Worm (Caenorhabditis elegans) whole organism, young adult: ENCODE data around the gene gst-5.
"Not testable (repeated sequence)": the region's sequence is repeated elsewhere in the genome, so short reads cannot be mapped to it uniquely, and the experiment has no call there.

ENCODE experiments used
- C06A6.2 ChIP-seq: fragments of 200-800 bp; sonication (Bioruptor generic); conservative IDR thresholded peaks from 2 replicates; pipeline ENCODE4 v1.3.6; 2022; ENCODE audit warnings: missing genetic modification characterization, missing compliant biosample characterization
- F10E7.11 ChIP-seq: sonication (generic microtip); optimal IDR thresholded peaks from 2 replicates; lab custom pipeline; 2017; ENCODE audit warnings: mild to moderate bottlenecking, missing genetic modification characterization, moderate library complexity, missing compliant biosample characterization
- F22D6.2 ChIP-seq: sonication (generic microtip); optimal IDR thresholded peaks from 2 replicates; lab custom pipeline; 2016; ENCODE audit warnings: mild to moderate bottlenecking, missing genetic modification characterization, missing compliant biosample characterization
- F23B12.7 ChIP-seq: sonication (generic microtip); optimal IDR thresholded peaks from 2 replicates; lab custom pipeline; 2017; ENCODE audit warnings: missing genetic modification characterization, mild to moderate bottlenecking, missing compliant biosample characterization, antibody characterized with exemption, moderate library complexity; ENCODE audit not compliant: insufficient read depth
- T07F8.4 ChIP-seq: sonication (generic microtip); optimal IDR thresholded peaks from 2 replicates; lab custom pipeline; 2016; ENCODE audit warnings: mild to moderate bottlenecking, missing genetic modification characterization, moderate library complexity, missing compliant biosample characterization
- aptf-3 ChIP-seq: fragments of 200-800 bp; sonication (Bioruptor generic); IDR thresholded peaks from 2 replicates; pipeline ENCODE4 v1.3.6; 2022; ENCODE audit warnings: missing genetic modification characterization, missing compliant biosample characterization
- atf-7 ChIP-seq: sonication (generic microtip); optimal IDR thresholded peaks from 2 replicates; lab custom pipeline; 2017; ENCODE audit warnings: mild to moderate bottlenecking, missing genetic modification characterization, missing compliant biosample characterization
- attf-3 ChIP-seq: fragments of 200-800 bp; sonication (Bioruptor generic); conservative IDR thresholded peaks from 2 replicates; pipeline ENCODE4 v1.3.6; 2022; ENCODE audit warnings: missing genetic modification reagents, missing genetic modification characterization, missing compliant biosample characterization
- attf-6 ChIP-seq: fragments of 200-800 bp; sonication (Bioruptor generic); IDR thresholded peaks from 2 replicates; pipeline ENCODE4 v1.3.6; 2022; ENCODE audit warnings: missing genetic modification reagents, missing genetic modification characterization, missing compliant biosample characterization
- ccch-3 ChIP-seq: fragments of 200-800 bp; sonication (Bioruptor generic); optimal IDR thresholded peaks from 2 replicates; lab custom pipeline; 2018; ENCODE audit warnings: mild to moderate bottlenecking, missing genetic modification characterization, missing compliant biosample characterization
- cebp-1 ChIP-seq, 2 experiments: fragments of 200-800 bp in 1 of 2; sonication (Bioruptor generic) in 1 of 2; sonication (generic microtip) in 1 of 2; IDR thresholded peaks in 1 of 2; optimal IDR thresholded peaks in 1 of 2; 2 replicates each; pipeline versions ENCODE4 v1.3.6 to Lab custom; 2017 to 2022; ENCODE audit warnings: missing compliant biosample characterization in 2 of 2, missing genetic modification characterization in 2 of 2, mild to moderate bottlenecking in 1 of 2, missing genetic modification reagents in 1 of 2, moderate library complexity in 1 of 2
- cebp-2 ChIP-seq: fragments of 200-800 bp; sonication (Bioruptor generic); IDR thresholded peaks from 2 replicates; pipeline ENCODE4 v1.3.6; 2022; ENCODE audit warnings: missing genetic modification characterization, missing compliant biosample characterization
- ceh-40 ChIP-seq: fragments of 200-800 bp; sonication (Bioruptor generic); IDR thresholded peaks from 2 replicates; pipeline ENCODE4 v1.3.6; 2022; ENCODE audit warnings: missing genetic modification characterization, missing compliant biosample characterization
- ceh-79 ChIP-seq: sonication (generic microtip); optimal IDR thresholded peaks from 2 replicates; lab custom pipeline; 2017; ENCODE audit warnings: mild to moderate bottlenecking, missing genetic modification characterization, missing compliant biosample characterization
- chd-7 ChIP-seq: sonication (generic microtip); optimal IDR thresholded peaks from 2 replicates; lab custom pipeline; 2016; ENCODE audit warnings: mild to moderate bottlenecking, missing genetic modification characterization, moderate library complexity, missing compliant biosample characterization
- dox-1 ChIP-seq: fragments of 200-800 bp; sonication (Bioruptor generic); IDR thresholded peaks from 2 replicates; pipeline ENCODE4 v1.3.6; 2022; ENCODE audit warnings: missing genetic modification reagents, missing genetic modification characterization, missing compliant biosample characterization
- dpff-1 ChIP-seq: sonication (generic microtip); optimal IDR thresholded peaks from 2 replicates; lab custom pipeline; 2017; ENCODE audit warnings: mild to moderate bottlenecking, missing genetic modification characterization, missing compliant biosample characterization
- dpl-1 ChIP-seq: fragments of 150-350 bp; optimal IDR thresholded peaks from 2 replicates; lab custom pipeline; 2014; ENCODE audit warnings: missing biosample characterization, missing genetic modification reagents, missing genetic modification characterization
- efl-1 ChIP-seq: fragments of 150-350 bp; optimal IDR thresholded peaks from 2 replicates; lab custom pipeline; 2014; ENCODE audit warnings: missing biosample characterization, missing genetic modification reagents, missing genetic modification characterization
- ekl-4 ChIP-seq: fragments of 200-800 bp; sonication (Bioruptor generic); IDR thresholded peaks from 2 replicates; pipeline ENCODE4 v1.3.6; 2022; ENCODE audit warnings: missing genetic modification reagents, missing genetic modification characterization, missing compliant biosample characterization
- hmg-1.2 ChIP-seq: fragments of 200-800 bp; sonication (Bioruptor generic); IDR thresholded peaks from 2 replicates; pipeline ENCODE4 v1.3.6; 2022; ENCODE audit warnings: missing genetic modification reagents, missing genetic modification characterization, missing compliant biosample characterization
- hmg-20 ChIP-seq: fragments of 200-800 bp; sonication (Bioruptor generic); IDR thresholded peaks from 2 replicates; pipeline ENCODE4 v1.3.6; 2022; ENCODE audit warnings: missing genetic modification reagents, missing genetic modification characterization, missing compliant biosample characterization
- lin-26 ChIP-seq: fragments of 200-800 bp; sonication (Bioruptor generic); IDR thresholded peaks from 2 replicates; pipeline ENCODE4 v1.3.6; 2022; ENCODE audit warnings: missing genetic modification reagents, missing genetic modification characterization, missing compliant biosample characterization
- lin-54 ChIP-seq: fragments of 200-800 bp; sonication (Bioruptor generic); optimal IDR thresholded peaks from 2 replicates; lab custom pipeline; 2018; ENCODE audit warnings: mild to moderate bottlenecking, missing genetic modification characterization, missing compliant biosample characterization
- nfya-2 ChIP-seq: fragments of 200-800 bp; sonication (Bioruptor generic); IDR thresholded peaks from 2 replicates; pipeline ENCODE4 v1.3.6; 2022; ENCODE audit warnings: missing genetic modification reagents, missing genetic modification characterization, missing compliant biosample characterization
- nhr-179 ChIP-seq: sonication (generic microtip); optimal IDR thresholded peaks from 2 replicates; lab custom pipeline; 2016; ENCODE audit warnings: mild to moderate bottlenecking, missing genetic modification characterization, missing compliant biosample characterization
- nhr-80 ChIP-seq: sonication (generic microtip); optimal IDR thresholded peaks from 2 replicates; lab custom pipeline; 2016; ENCODE audit warnings: missing genetic modification characterization, missing compliant biosample characterization
- rec-8 ChIP-seq, 2 experiments: sonication (generic microtip); optimal IDR thresholded peaks; 2 replicates each; lab custom pipeline; 2016; ENCODE audit warnings: mild to moderate bottlenecking in 2 of 2, missing genetic modification characterization in 2 of 2, missing genetic modification reagents in 2 of 2, missing genotype in 2 of 2, missing biosample characterization in 1 of 2, missing compliant biosample characterization in 1 of 2, moderate library complexity in 1 of 2
- snpc-1.1 ChIP-seq: sonication (generic microtip); optimal IDR thresholded peaks from 2 replicates; lab custom pipeline; 2017; ENCODE audit warnings: missing genetic modification characterization, mild to moderate bottlenecking, missing compliant biosample characterization, antibody characterized with exemption, moderate library complexity, missing genotype, missing genetic modification reagents; ENCODE audit not compliant: insufficient read depth
- sptf-2 ChIP-seq: fragments of 200-800 bp; sonication (Bioruptor generic); optimal IDR thresholded peaks from 2 replicates; lab custom pipeline; 2018; ENCODE audit warnings: mild to moderate bottlenecking, missing genetic modification characterization, missing compliant biosample characterization
- tbp1 ChIP-seq: fragments of 200-800 bp; sonication (Bioruptor generic); optimal IDR thresholded peaks from 2 replicates; lab custom pipeline; 2018; ENCODE audit warnings: mild to moderate bottlenecking, missing genetic modification characterization, missing compliant biosample characterization
- zfh-2 ChIP-seq: fragments of 200-800 bp; sonication (Bioruptor generic); conservative IDR thresholded peaks from 2 replicates; pipeline ENCODE4 v1.3.6; 2022; ENCODE audit warnings: missing genetic modification reagents, missing genetic modification characterization, missing compliant biosample characterization
- zim-3 ChIP-seq: sonication (generic microtip); optimal IDR thresholded peaks from 2 replicates; lab custom pipeline; 2017; ENCODE audit warnings: mild to moderate bottlenecking, missing genetic modification characterization, moderate library complexity, missing compliant biosample characterization

The gst-5 gene

DNA sequence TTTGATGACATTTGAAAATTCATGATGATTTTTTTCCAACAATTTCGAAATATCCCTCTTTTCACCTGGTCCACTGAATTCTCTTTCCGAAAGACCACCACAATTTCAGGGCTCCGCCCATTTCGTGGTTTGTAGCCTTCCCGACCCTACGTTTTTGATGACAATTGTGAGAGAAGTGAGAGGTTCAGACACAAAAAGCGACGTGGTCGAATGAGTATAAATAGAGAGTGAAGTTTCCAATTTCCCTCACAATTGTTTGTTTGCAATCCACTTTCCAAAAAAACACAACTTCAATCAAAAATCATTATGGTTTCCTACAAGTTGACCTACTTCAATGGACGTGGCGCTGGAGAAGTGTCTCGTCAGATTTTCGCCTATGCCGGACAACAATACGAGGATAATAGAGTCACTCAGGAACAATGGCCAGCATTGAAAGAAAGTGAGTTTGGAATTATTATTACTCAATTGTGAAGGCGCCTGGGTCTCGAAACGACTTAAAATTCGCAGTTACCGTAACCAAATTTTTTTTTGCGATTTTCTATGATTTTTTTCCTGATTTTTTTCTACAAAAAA lies at the start of gene gst-5:
Gene gst-5, plus strand, starts transcription at position 246 of the 573 bp plus-strand sequence.
- TF ChIP-seq nfya-2 (GFP tag; lab: Robert Waterston, UW) (no peak), snpc-1.1 (tag; lab: Kevin White, UChicago) (no peak), nhr-80 (tag; lab: Kevin White, UChicago) (peak; percentile 9), dox-1 (GFP tag; lab: Robert Waterston, UW) (peak; percentile 45; the same call in 1 of the 2 replicates), cebp-1 (GFP tag; IDR thresholded peaks at IDR 0.05; lab: Robert Waterston, UW) (peak; percentile 22; the same call in 1 of the 2 replicates), cebp-1 (tag; optimal IDR thresholded peaks at IDR 0.05; lab: Kevin White, UChicago) (peak; percentile 66), tbp1 (peak; percentile 2), ceh-79 (tag; lab: Kevin White, UChicago) (no peak), hmg-1.2 (peak; percentile 24; the same call in 1 of the 2 replicates), cebp-2 (no peak), sptf-2 (GFP tag; lab: Kevin White, UChicago) (no peak), lin-26 (GFP tag; lab: Robert Waterston, UW) (0 out of 2 replicates have a peak, but pooled peaks have one; percentile 13), efl-1 (GFP tag; lab: Kevin White, UChicago) (no peak), T07F8.4 (tag; lab: Kevin White, UChicago) (no peak)
- TF ChIP-seq, all 124 proteins: peak for 6

DNA sequence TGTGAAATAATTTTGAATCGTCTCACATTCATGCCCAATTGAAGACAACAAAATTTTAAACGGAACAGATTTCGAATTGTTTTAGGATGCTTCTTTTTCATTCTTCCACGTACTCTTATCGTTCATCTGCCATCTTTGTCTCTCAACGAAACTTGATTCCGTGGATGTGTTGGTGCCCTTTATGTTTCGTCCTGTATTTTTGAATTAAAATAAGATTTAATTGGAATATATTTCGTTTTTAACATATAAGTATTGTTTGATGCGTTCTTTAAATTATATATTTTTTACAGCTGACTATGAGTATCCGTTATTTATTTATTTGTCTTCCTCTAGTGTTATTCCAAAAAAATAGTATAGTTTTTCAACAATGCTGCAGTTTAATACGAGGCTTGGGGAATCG lies 48.0 kb upstream of the gst-5 start, which contains the start of gene gly-1:
Gene gly-1, minus strand, starts transcription at position 101 of the 400 bp plus-strand sequence.
- TF ChIP-seq zfh-2 (GFP tag; lab: Robert Waterston, UW) (no peak), dox-1 (GFP tag; lab: Robert Waterston, UW) (no peak), nhr-179 (tag; lab: Kevin White, UChicago) (no peak), dpl-1 (GFP tag; lab: Kevin White, UChicago) (no peak), aptf-3 (GFP tag; lab: Robert Waterston, UW) (no peak), F10E7.11 (no peak), chd-7 (tag; lab: Kevin White, UChicago) (no peak), F22D6.2 (no peak), attf-3 (no peak), hmg-20 (GFP tag; lab: Robert Waterston, UW) (no peak), atf-7 (tag; lab: Kevin White, UChicago) (no peak), F23B12.7 (tag; lab: Kevin White, UChicago) (no peak), ccch-3 (GFP tag; lab: Kevin White, UChicago) (no peak), lin-54 (GFP tag; lab: Kevin White, UChicago) (no peak), ekl-4 (no peak), dpff-1 (tag; lab: Kevin White, UChicago) (no peak), C06A6.2 (no peak), lin-26 (GFP tag; lab: Robert Waterston, UW) (no peak), attf-6 (GFP tag; lab: Robert Waterston, UW) (no peak), cebp-2 (no peak)

DNA sequence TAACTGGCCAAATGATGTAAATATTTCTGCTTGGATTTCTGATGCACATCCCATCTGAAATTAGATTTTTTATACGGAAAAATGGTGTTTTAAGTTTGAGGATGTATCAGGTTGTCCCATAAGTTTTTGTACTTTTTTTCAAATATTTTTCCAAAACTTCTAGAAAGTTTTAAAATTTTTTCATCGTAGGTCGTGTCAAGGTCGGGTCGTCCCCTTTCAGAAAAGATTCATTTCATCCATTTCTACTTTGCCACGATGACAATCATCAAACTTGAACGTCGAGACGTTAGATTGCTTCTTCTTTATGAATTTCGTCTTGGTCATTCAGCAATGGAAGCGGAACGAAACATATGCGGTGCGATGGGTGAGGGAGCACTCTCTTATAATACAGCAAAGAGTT lies 45.8 kb upstream of the gst-5 start, which contains the start of gene sra-12:
Gene sra-12, minus strand, starts transcription at position 101 of the 400 bp plus-strand sequence.
- TF ChIP-seq zim-3 (tag; lab: Kevin White, UChicago); rec-8 (tag; optimal IDR thresholded peaks at IDR 0.05; lab: Kevin White, UChicago); ceh-40: not testable (repeated sequence)
- TF ChIP-seq, all 124 proteins: peak for 0; not testable (repeated sequence) for 124
